Worm (Caenorhabditis elegans): Measurements from ENCODE around the gene srd-32.

Gene srd-32

ce11 chrV:4834277-4834676, 31.2 kb upstream of the srd-32 start, which contains the start of gene C37H5.14:
Gene C37H5.14 (minus strand): TSS chrV:4834377.
- no peak for TF ChIP-seq hmg-11 (tag; optimal IDR thresholded peaks at IDR 0.05)
- no peak for TF ChIP-seq ztf-11 (tag; optimal IDR thresholded peaks at IDR 0.05)
- TF ChIP-seq lin-39 (tag; optimal IDR thresholded peaks at IDR 0.05), result no peak
- TF ChIP-seq pqm-1 (tag; optimal IDR thresholded peaks at IDR 0.05), result no peak
- no peak for TF ChIP-seq nfya-1 (tag; optimal IDR thresholded peaks at IDR 0.05; ENCODE audit: insufficient read depth)
- no peak for TF ChIP-seq unc-39 (tag; optimal IDR thresholded peaks at IDR 0.05)
- no peak for TF ChIP-seq unc-62 (GFP tag; optimal IDR thresholded peaks at IDR 0.05)
- TF ChIP-seq nhr-43 (tag; optimal IDR thresholded peaks at IDR 0.05; ENCODE audit: poor library complexity, severe bottlenecking), result no peak
- no peak for TF ChIP-seq nhr-12 (tag; optimal IDR thresholded peaks at IDR 0.05)
- no peak for TF ChIP-seq ceh-82 (tag; optimal IDR thresholded peaks at IDR 0.05)
- TF ChIP-seq daf-12 (tag; optimal IDR thresholded peaks at IDR 0.05), result no peak
- TF ChIP-seq fkh-10 (GFP tag; optimal IDR thresholded peaks at IDR 0.05), result no peak
- TF ChIP-seq aly-2 (tag; optimal IDR thresholded peaks at IDR 0.05), result no peak
- no peak for TF ChIP-seq mml-1 (tag; optimal IDR thresholded peaks at IDR 0.05)
- TF ChIP-seq lin-15B (tag; optimal IDR thresholded peaks at IDR 0.05), result no peak
- TF ChIP-seq elt-3 (tag; optimal IDR thresholded peaks at IDR 0.05), result no peak
- no peak for TF ChIP-seq nhr-237 (tag; optimal IDR thresholded peaks at IDR 0.05)
- no peak for TF ChIP-seq fkh-2 (tag; optimal IDR thresholded peaks at IDR 0.05)
- no peak for TF ChIP-seq fos-1 (tag; optimal IDR thresholded peaks at IDR 0.05)
- no peak for TF ChIP-seq nhr-28 (tag; optimal IDR thresholded peaks at IDR 0.05)

- no peak for TF ChIP-seq mdl-1 (tag; optimal IDR thresholded peaks at IDR 0.05)
- TF ChIP-seq R02D3.7 (tag; optimal IDR thresholded peaks at IDR 0.05), result no peak
- TF ChIP-seq skn-1 (tag; optimal IDR thresholded peaks at IDR 0.05), result no peak
- no peak for TF ChIP-seq lin-15B (tag; optimal IDR thresholded peaks at IDR 0.05)
- no peak for TF ChIP-seq nhr-12 (tag; optimal IDR thresholded peaks at IDR 0.05)
- TF ChIP-seq nhr-28 (tag; optimal IDR thresholded peaks at IDR 0.05), result no peak
- TF ChIP-seq elt-1 (tag; optimal IDR thresholded peaks at IDR 0.05), result no peak
- TF ChIP-seq nhr-23 (tag; optimal IDR thresholded peaks at IDR 0.05), result no peak
Measured at ce11 chrV:4839913-4840312, 25.6 kb upstream of the srd-32 start, which contains the start of gene nas-9. Gene nas-9 (minus strand): TSS chrV:4840013.

- TF ChIP-seq nhr-23 (tag; optimal IDR thresholded peaks at IDR 0.05), result no peak
- no peak for TF ChIP-seq R02D3.7 (tag; optimal IDR thresholded peaks at IDR 0.05)
- no peak for TF ChIP-seq jun-1 (tag; optimal IDR thresholded peaks at IDR 0.05)
- no peak for TF ChIP-seq lin-15B (tag; optimal IDR thresholded peaks at IDR 0.05)
- no peak for TF ChIP-seq aly-2 (tag; optimal IDR thresholded peaks at IDR 0.05)
- TF ChIP-seq nhr-77 (tag; optimal IDR thresholded peaks at IDR 0.05), result no peak
- TF ChIP-seq egl-27 (tag; optimal IDR thresholded peaks at IDR 0.05), result no peak
- TF ChIP-seq elt-3 (tag; optimal IDR thresholded peaks at IDR 0.05), result no peak
- no peak for TF ChIP-seq fkh-10 (GFP tag; optimal IDR thresholded peaks at IDR 0.05)
- TF ChIP-seq ama-1 (optimal IDR thresholded peaks at IDR 0.05), result no peak
Measured at ce11 chrV:4841179-4841578, 24.3 kb upstream of the srd-32 start, which contains the start of gene cwp-1. Gene cwp-1 (minus strand): TSS chrV:4841279.

ce11 chrV:4842544-4842943, 22.9 kb upstream of the srd-32 start, which contains the start of the genes cwp-2 and cwp-3:
Gene cwp-2 (minus strand): TSS chrV:4842644.
Gene cwp-3 (plus strand): TSS chrV:4842836.
- TF ChIP-seq lsy-12 (tag; optimal IDR thresholded peaks at IDR 0.05) (no peak), mdl-1 (tag; optimal IDR thresholded peaks at IDR 0.05) (no peak), pha-4 (tag; optimal IDR thresholded peaks at IDR 0.05) (no peak), unc-39 (tag; optimal IDR thresholded peaks at IDR 0.05) (no peak), nhr-11 (tag; optimal IDR thresholded peaks at IDR 0.05) (no peak), ceh-16 (tag; optimal IDR thresholded peaks at IDR 0.05) (no peak), eor-1 (tag; optimal IDR thresholded peaks at IDR 0.05) (no peak), unc-62 (GFP tag; optimal IDR thresholded peaks at IDR 0.05) (no peak), elt-1 (tag; optimal IDR thresholded peaks at IDR 0.05) (no peak), ama-1 (optimal IDR thresholded peaks at IDR 0.05) (no peak), nhr-12 (tag; optimal IDR thresholded peaks at IDR 0.05) (no peak), nhr-76 (tag; optimal IDR thresholded peaks at IDR 0.05) (no peak), nhr-77 (tag; optimal IDR thresholded peaks at IDR 0.05) (no peak)

ce11 chrV:4844591-4844990, 20.9 kb upstream of the srd-32 start, which contains the start of gene abhd-5.2:
Gene abhd-5.2 (plus strand): TSS chrV:4844685.
- TF ChIP-seq pha-4 (tag; optimal IDR thresholded peaks at IDR 0.05), result peak; percentile 50
- TF ChIP-seq mdl-1 (tag; optimal IDR thresholded peaks at IDR 0.05), result no peak
- TF ChIP-seq mml-1 (tag; optimal IDR thresholded peaks at IDR 0.05), result no peak
- no peak for TF ChIP-seq nhr-67 (tag; optimal IDR thresholded peaks at IDR 0.05)
- no peak for TF ChIP-seq ceh-82 (tag; optimal IDR thresholded peaks at IDR 0.05)
- no peak for TF ChIP-seq ZK546.5 (tag; optimal IDR thresholded peaks at IDR 0.05)
- TF ChIP-seq nhr-25 (tag; optimal IDR thresholded peaks at IDR 0.05), result peak; percentile 37
- no peak for TF ChIP-seq daf-12 (tag; optimal IDR thresholded peaks at IDR 0.05)
- peak; percentile 29 for TF ChIP-seq lin-15B (tag; optimal IDR thresholded peaks at IDR 0.05)
- no peak for TF ChIP-seq nhr-76 (tag; optimal IDR thresholded peaks at IDR 0.05)
- TF ChIP-seq hmg-11 (tag; optimal IDR thresholded peaks at IDR 0.05), result peak; percentile 55
- no peak for TF ChIP-seq ztf-11 (tag; optimal IDR thresholded peaks at IDR 0.05)
- no peak for TF ChIP-seq lsy-12 (tag; optimal IDR thresholded peaks at IDR 0.05)
- peak; percentile 62 for TF ChIP-seq nfya-1 (tag; optimal IDR thresholded peaks at IDR 0.05; ENCODE audit: insufficient read depth)
- TF ChIP-seq pqm-1 (tag; optimal IDR thresholded peaks at IDR 0.05), result peak; percentile 39
- TF ChIP-seq lin-39 (tag; optimal IDR thresholded peaks at IDR 0.05), result peak; percentile 48
- peak; percentile 8 for TF ChIP-seq nhr-23 (tag; optimal IDR thresholded peaks at IDR 0.05)
- TF ChIP-seq elt-2 (tag; optimal IDR thresholded peaks at IDR 0.05), result peak; percentile 26
- no peak for TF ChIP-seq elt-3 (tag; optimal IDR thresholded peaks at IDR 0.05)
- TF ChIP-seq snpc-4 (tag; optimal IDR thresholded peaks at IDR 0.05), result peak; percentile 48
- TF ChIP-seq nhr-11 (tag; optimal IDR thresholded peaks at IDR 0.05), result no peak
- TF ChIP-seq ceh-28 (tag; optimal IDR thresholded peaks at IDR 0.05), result peak; percentile 26

Data from whole organism, L3 larva.